Fruit fly (Drosophila melanogaster) whole organism, adult: ENCODE data around the gene Aef1.

Experiments
- CG11617 ChIP-seq: fragments of 200-800 bp; sonication (Bioruptor generic); optimal IDR thresholded peaks from 2 replicates; lab custom pipeline; 2017; ENCODE audit warnings: mild to moderate bottlenecking, missing biosample characterization, missing genetic modification reagents, missing genetic modification characterization
- CG12768 ChIP-seq: fragments of 200-800 bp; sonication (Bioruptor generic); optimal IDR thresholded peaks from 2 replicates; lab custom pipeline; 2017; ENCODE audit warnings: missing biosample characterization, missing genetic modification characterization, mild to moderate bottlenecking, moderate library complexity, missing genetic modification reagents
- CG5204 ChIP-seq: fragments of 200-800 bp; sonication (Bioruptor generic); optimal IDR thresholded peaks from 2 replicates; lab custom pipeline; 2016; ENCODE audit warnings: missing biosample characterization, missing genetic modification characterization
- CG7045 ChIP-seq: fragments of 200-800 bp; sonication (Bioruptor generic); optimal IDR thresholded peaks from 2 replicates; lab custom pipeline; 2017; ENCODE audit warnings: missing biosample characterization, mild to moderate bottlenecking, missing genetic modification characterization
- CG7101 ChIP-seq: fragments of 200-800 bp; sonication (Bioruptor generic); optimal IDR thresholded peaks from 2 replicates; lab custom pipeline; 2018; ENCODE audit warnings: missing biosample characterization, mild to moderate bottlenecking, missing genetic modification characterization, moderate library complexity
- Hr96 ChIP-seq: fragments of 200-800 bp; sonication (Bioruptor generic); optimal IDR thresholded peaks from 2 replicates; lab custom pipeline; 2016; ENCODE audit warnings: missing biosample characterization, missing genetic modification characterization
- bab1 ChIP-seq: fragments of 200-800 bp; sonication (Bioruptor generic); optimal IDR thresholded peaks from 3 replicates; lab custom pipeline; 2019; ENCODE audit warnings: missing biosample characterization, mild to moderate bottlenecking, missing genetic modification characterization, moderate library complexity
- kay ChIP-seq: fragments of 200-800 bp; sonication (Bioruptor generic); peaks from one replicate; lab custom pipeline; 2016; ENCODE audit warnings: missing biosample characterization, missing genetic modification characterization, borderline replicate concordance
- ovo ChIP-seq: fragments of 200-800 bp; sonication (Bioruptor generic); optimal IDR thresholded peaks from 2 replicates; lab custom pipeline; 2016; ENCODE audit warnings: missing biosample characterization, missing genetic modification characterization
- pad ChIP-seq: fragments of 200-800 bp; sonication (Bioruptor generic); optimal IDR thresholded peaks from 3 replicates; lab custom pipeline; 2017; ENCODE audit warnings: missing biosample characterization, missing genetic modification characterization, mild to moderate bottlenecking, moderate library complexity, missing genetic modification reagents
- toe ChIP-seq: fragments of 200-800 bp; sonication (Bioruptor generic); optimal IDR thresholded peaks from 2 replicates; lab custom pipeline; 2016; ENCODE audit warnings: missing biosample characterization, missing genetic modification characterization

dm6 chr3L:21402552-21402951 is 30.7 kb upstream of the Aef1 start:
- TF ChIP-seq ovo (no peak), CG12768 (no peak), Hr96 (no peak), toe (GFP tag; lab: Kevin White, UChicago) (no peak), CG11617 (GFP tag; lab: Kevin White, UChicago) (no peak), CG5204 (GFP tag; lab: Kevin White, UChicago) (no peak), bab1 (GFP tag; lab: Kevin White, UChicago) (no peak), CG7101 (tag; lab: Kevin White, UChicago) (no peak), CG7045 (GFP tag; lab: Kevin White, UChicago) (no peak), kay (no peak), pad (GFP tag; lab: Kevin White, UChicago) (no peak)
